Fruit fly (Drosophila melanogaster): ENCODE data around the gene twin.

Gene twin

DNA sequence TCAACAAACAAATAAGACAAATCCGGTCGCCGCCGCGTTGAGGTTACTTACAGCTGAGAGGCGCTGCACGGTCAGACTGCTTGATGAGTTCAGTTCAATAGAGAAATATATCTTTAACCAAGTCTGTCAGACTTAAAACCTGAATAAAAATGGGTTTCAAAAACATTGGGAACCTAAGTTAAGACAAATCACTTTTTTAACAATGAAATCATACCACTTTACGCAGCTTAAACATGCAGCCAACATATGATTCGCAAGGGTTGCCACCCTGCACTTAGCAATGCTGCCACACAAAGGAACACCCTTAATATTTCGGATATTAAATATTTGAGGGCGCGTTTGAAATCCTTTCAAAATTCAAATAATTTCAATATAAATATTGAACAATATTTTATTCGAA, 33.1 kb downstream of the twin start, which contains the start of gene CG5515 (continued):
- TF ChIP-seq Xrp1 (GFP tag; IDR thresholded peaks at IDR 0.05) = peak; percentile 87
- TF ChIP-seq CG3281 (GFP tag; optimal IDR thresholded peaks at IDR 0.05) = peak; percentile 60
- TF ChIP-seq Ets97D (GFP tag; optimal IDR thresholded peaks at IDR 0.05) = peak; percentile 89
- peak; percentile 87 for TF ChIP-seq nmo (GFP tag; optimal IDR thresholded peaks at IDR 0.05)
- no peak for TF ChIP-seq CG8281 (tag; optimal IDR thresholded peaks at IDR 0.05)
- TF ChIP-seq CG16813 (GFP tag; IDR thresholded peaks at IDR 0.05; ENCODE audit: partially characterized antibody) = peak; percentile 64; the same call in 2 of the 3 replicates
- TF ChIP-seq CG6765 (GFP tag; optimal IDR thresholded peaks at IDR 0.05) = no peak
- TF ChIP-seq MESR4 (GFP tag; optimal IDR thresholded peaks at IDR 0.05) = peak; percentile 59
- TF ChIP-seq CG10209 (GFP tag; optimal IDR thresholded peaks at IDR 0.05) = peak; percentile 49
- peak; percentile 64 for TF ChIP-seq gt (GFP tag; IDR thresholded peaks at IDR 0.05)
- peak; percentile 45 for TF ChIP-seq CG15514 (GFP tag; optimal IDR thresholded peaks at IDR 0.05)
- peak; percentile 34; the same call in 1 of the 3 replicates for TF ChIP-seq jigr1 (GFP tag; IDR thresholded peaks at IDR 0.05)
- TF ChIP-seq lbe (GFP tag; optimal IDR thresholded peaks at IDR 0.05) = peak; percentile 75
- no peak for TF ChIP-seq Poxn (GFP tag; IDR thresholded peaks at IDR 0.05)
- TF ChIP-seq chif (GFP tag; optimal IDR thresholded peaks at IDR 0.05) = peak; percentile 73 to 79
- TF ChIP-seq HmgD (GFP tag; optimal IDR thresholded peaks at IDR 0.05) = peak; percentile 71
- TF ChIP-seq CG13424 (tag; optimal IDR thresholded peaks at IDR 0.05) = peak; percentile 95
- TF ChIP-seq CG4282 (GFP tag; optimal IDR thresholded peaks at IDR 0.05) = peak; percentile 78
- peak; percentile 53 to 91 for TF ChIP-seq crp (GFP tag; optimal IDR thresholded peaks at IDR 0.05)
- TF ChIP-seq CG7786 (GFP tag; optimal IDR thresholded peaks at IDR 0.05) = peak; percentile 80
- peak; percentile 90 for TF ChIP-seq CG13775 (GFP tag; optimal IDR thresholded peaks at IDR 0.05)
- peak; percentile 87 for TF ChIP-seq CG34224 (GFP tag; IDR thresholded peaks at IDR 0.05; ENCODE audit: partially characterized antibody)
- TF ChIP-seq CG18262 (tag; optimal IDR thresholded peaks at IDR 0.05) = peak; percentile 64
- TF ChIP-seq Nf-YC (tag; optimal IDR thresholded peaks at IDR 0.05) = peak; percentile 58
- peak; percentile 89 for TF ChIP-seq Dbx (GFP tag; IDR thresholded peaks at IDR 0.05)
- TF ChIP-seq her (GFP tag; optimal IDR thresholded peaks at IDR 0.05) = peak; percentile 48
- TF ChIP-seq CG18619 (GFP tag; optimal IDR thresholded peaks at IDR 0.05) = peak; percentile 65
- TF ChIP-seq chn (GFP tag; optimal IDR thresholded peaks at IDR 0.05) = peak; percentile 90
- TF ChIP-seq Sry-δ (GFP tag; optimal IDR thresholded peaks at IDR 0.05) = peak; percentile 54
- peak; percentile 89 for TF ChIP-seq CG13287 (GFP tag; IDR thresholded peaks at IDR 0.05; ENCODE audit: partially characterized antibody)
- TF ChIP-seq Hmr (GFP tag; optimal IDR thresholded peaks at IDR 0.05) = no peak
- no peak for TF ChIP-seq CG17912 (GFP tag; optimal IDR thresholded peaks at IDR 0.05)
- TF ChIP-seq Dip3 (GFP tag; optimal IDR thresholded peaks at IDR 0.05) = peak; percentile 86
- TF ChIP-seq ewg (GFP tag; optimal IDR thresholded peaks at IDR 0.05) = peak; percentile 62
- TF ChIP-seq Ets65A (GFP tag) = peak; percentile 97
- no peak for TF ChIP-seq hth (optimal IDR thresholded peaks at IDR 0.05)
- peak; percentile 70 for TF ChIP-seq Atf-2 (GFP tag; optimal IDR thresholded peaks at IDR 0.05)
- peak; percentile 86 for TF ChIP-seq PHDP (tag; optimal IDR thresholded peaks at IDR 0.05)
- TF ChIP-seq Chrac-16 (GFP tag; optimal IDR thresholded peaks at IDR 0.05) = peak; percentile 69
- TF ChIP-seq CTCF (GFP tag; optimal IDR thresholded peaks at IDR 0.05) = no peak
- peak; percentile 81 for TF ChIP-seq Mad (GFP tag; optimal IDR thresholded peaks at IDR 0.05)
- no peak for TF ChIP-seq CG6175 (GFP tag; IDR thresholded peaks at IDR 0.05)
- no peak for TF ChIP-seq abd-A (tag; optimal IDR thresholded peaks at IDR 0.05)
- TF ChIP-seq sens (GFP tag) = peak; percentile 96
- TF ChIP-seq pho (GFP tag; optimal IDR thresholded peaks at IDR 0.05) = peak; percentile 89
- no peak for TF ChIP-seq CG17568 (GFP tag; optimal IDR thresholded peaks at IDR 0.05)
- peak; percentile 73 for TF ChIP-seq unpg (GFP tag; optimal IDR thresholded peaks at IDR 0.05)
- peak; percentile 80 for TF ChIP-seq CG7372 (GFP tag; IDR thresholded peaks at IDR 0.05)
- TF ChIP-seq cato (GFP tag; optimal IDR thresholded peaks at IDR 0.05; ENCODE audit: borderline replicate concordance) = peak; percentile 61
- peak; percentile 51 for TF ChIP-seq tio (GFP tag; optimal IDR thresholded peaks at IDR 0.05)
- peak; percentile 53; the same call in 1 of the 2 replicates for TF ChIP-seq bbx (GFP tag; IDR thresholded peaks at IDR 0.05; ENCODE audit: partially characterized antibody)
